Worm (Caenorhabditis elegans) whole organism, L4/young adult: ENCODE results near the gene msrp-5.

ENCODE experiments used
- W03F9.2 ChIP-seq: fragments of 150-350 bp; optimal IDR thresholded peaks from 2 replicates; lab custom pipeline; 2014; ENCODE audit warnings: missing biosample characterization, missing genetic modification characterization
- dao-5 ChIP-seq: sonication (generic microtip); optimal IDR thresholded peaks from 2 replicates; lab custom pipeline; 2016; ENCODE audit warnings: missing genotype, missing genetic modification characterization, moderate library complexity, missing compliant biosample characterization
- him-1 ChIP-seq: sonication (generic microtip); optimal IDR thresholded peaks from 2 replicates; lab custom pipeline; 2016; ENCODE audit warnings: missing genotype, missing genetic modification reagents, missing genetic modification characterization, missing compliant biosample characterization

DNA sequence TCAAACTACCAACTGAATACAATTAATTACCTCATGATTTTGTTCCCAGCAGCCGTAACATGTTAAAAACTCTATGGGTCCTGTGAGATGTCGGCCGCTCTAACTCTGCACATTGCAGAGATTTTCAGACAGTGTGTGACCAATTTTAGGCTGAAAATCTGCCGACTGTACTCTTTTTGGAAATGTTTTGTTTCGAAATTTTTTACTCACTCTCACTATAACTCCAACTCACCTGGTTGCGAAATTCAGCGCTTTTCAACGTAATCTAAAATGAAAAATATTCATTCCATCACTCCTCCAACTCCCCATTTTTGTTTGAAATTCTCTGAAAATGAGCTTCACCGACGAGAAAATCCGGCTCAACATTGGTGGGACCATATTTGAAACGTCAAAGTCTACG lies 32.8 kb downstream of the msrp-5 start, which contains the start of the genes F22E5.13 and F22E5.6:
- TF ChIP-seq him-1: no peak
- TF ChIP-seq W03F9.2 (tag; lab: Kevin White, UChicago): no peak
- no peak for TF ChIP-seq dao-5 (tag; lab: Kevin White, UChicago)
